Worm (Caenorhabditis elegans) whole organism, L4 larva: Measurements from ENCODE around the gene C32C4.3.

Experiments
- ZK546.5 ChIP-seq, 2 experiments: sonication (generic microtip); optimal IDR thresholded peaks; 2 replicates each; lab custom pipeline; 2017; ENCODE audit warnings: missing biosample characterization in 2 of 2, missing genetic modification characterization in 2 of 2
- mep-1 ChIP-seq: fragments of 150-350 bp; sonication (generic microtip); optimal IDR thresholded peaks from 3 replicates; lab custom pipeline; 2014; ENCODE audit warnings: missing biosample characterization, missing genetic modification characterization

ce11 chrV:10598670-10599154 lies 48.2 kb downstream of the C32C4.3 start, which contains the start of gene scpl-4:
- TF ChIP-seq mep-1 (tag; lab: Kevin White, UChicago) (no peak), ZK546.5 (tag; optimal IDR thresholded peaks at IDR 0.05; lab: Kevin White, UChicago) (no peak)
